Fruit fly (Drosophila melanogaster) whole organism, wandering third instar larva: ENCODE measurements around the gene Slob.

Experiments used
- CG9705 ChIP-seq: fragments of 200-800 bp; sonication (Bioruptor generic); optimal IDR thresholded peaks from 2 replicates; lab custom pipeline; 2018; ENCODE audit warnings: missing biosample characterization, mild to moderate bottlenecking, missing genetic modification characterization
- HLH106 ChIP-seq: fragments of 200-800 bp; optimal IDR thresholded peaks from 3 replicates; lab custom pipeline; 2019; ENCODE audit warnings: missing biosample characterization, mild to moderate bottlenecking, missing genetic modification characterization, moderate library complexity
- h ChIP-seq: fragments of 200-800 bp; sonication (Bioruptor generic); optimal IDR thresholded peaks from 3 replicates; lab custom pipeline; 2016; ENCODE audit warnings: missing biosample characterization, mild to moderate bottlenecking, missing genetic modification characterization
- psq ChIP-seq: fragments of 200-800 bp; sonication (Bioruptor generic); optimal IDR thresholded peaks from 3 replicates; lab custom pipeline; 2017; ENCODE audit warnings: missing biosample characterization, mild to moderate bottlenecking, missing genetic modification characterization, moderate library complexity
- woc ChIP-seq: sonication (Bioruptor generic); optimal IDR thresholded peaks from 2 replicates; lab custom pipeline; 2016; ENCODE audit warnings: missing biosample characterization, mild to moderate bottlenecking, missing genetic modification characterization

DNA sequence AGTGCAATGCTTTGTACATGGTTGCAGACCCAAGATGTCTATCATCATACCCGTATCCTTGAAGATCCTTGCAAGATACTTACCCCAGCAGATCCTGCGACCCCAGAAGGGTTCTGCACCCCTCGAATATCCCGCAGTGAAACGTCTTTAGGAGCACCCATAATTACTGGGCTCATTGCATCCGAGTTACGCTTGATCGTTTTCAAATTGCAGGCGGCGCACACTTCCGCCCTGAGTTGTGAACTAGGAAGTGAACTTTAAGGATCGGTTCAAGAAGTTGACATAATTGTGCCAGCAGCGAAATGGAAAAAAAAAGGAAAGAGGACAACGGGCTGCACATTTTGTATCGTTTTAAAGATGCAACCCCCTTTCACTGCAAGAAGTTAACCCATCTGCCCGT lies 56.3 kb downstream of the Slob start:
- no peak for TF ChIP-seq psq (GFP tag; lab: Kevin White, UChicago)
- TF ChIP-seq h (GFP tag; lab: Kevin White, UChicago): no peak
- TF ChIP-seq woc (GFP tag; lab: Kevin White, UChicago): no peak
- no peak for TF ChIP-seq HLH106 (tag; lab: Kevin White, UChicago)
- no peak for TF ChIP-seq CG9705 (GFP tag; lab: Kevin White, UChicago)
